Fruit fly (Drosophila melanogaster) whole organism, embryonic: ENCODE measurements around the gene CG11560.

Source experiments
- Atf-2 ChIP-seq: fragments of 200-800 bp; sonication (Bioruptor generic); optimal IDR thresholded peaks from 2 replicates; lab custom pipeline; 2016; ENCODE audit warnings: missing biosample characterization, missing genetic modification characterization
- Atf3 ChIP-seq: fragments of 200-800 bp; sonication (Bioruptor generic); optimal IDR thresholded peaks from 3 replicates; lab custom pipeline; 2016; ENCODE audit warnings: missing biosample characterization, missing genetic modification characterization
- C15 ChIP-seq: fragments of 200-800 bp; sonication (Bioruptor generic); IDR thresholded peaks from 3 replicates; pipeline ENCODE4 v1.3.6; 2022; ENCODE audit warnings: missing biosample characterization, missing genetic modification characterization
- CG10565 ChIP-seq: fragments of 200-800 bp; sonication (Bioruptor generic); optimal IDR thresholded peaks from 3 replicates; lab custom pipeline; 2016; ENCODE audit warnings: missing biosample characterization, mild to moderate bottlenecking, missing genetic modification characterization
- CG11093 ChIP-seq: fragments of 200-800 bp; sonication (Bioruptor generic); IDR thresholded peaks from 3 replicates; pipeline ENCODE4 v1.3.6; 2022; ENCODE audit warnings: missing biosample characterization, missing genetic modification characterization
- CG11456 ChIP-seq: fragments of 200-800 bp; sonication (Bioruptor generic); IDR thresholded peaks from 3 replicates; pipeline ENCODE4 v1.3.6; 2022; ENCODE audit warnings: missing biosample characterization, missing genetic modification characterization
- CG12071 ChIP-seq: fragments of 200-800 bp; sonication (Bioruptor generic); optimal IDR thresholded peaks from 3 replicates; lab custom pipeline; 2018; ENCODE audit warnings: missing biosample characterization, mild to moderate bottlenecking, missing genetic modification characterization
- CG12155 ChIP-seq: fragments of 200-800 bp; sonication (Bioruptor generic); optimal IDR thresholded peaks from 3 replicates; lab custom pipeline; 2016; ENCODE audit warnings: missing biosample characterization, missing genetic modification characterization
- CG13287 ChIP-seq: fragments of 200-800 bp; sonication (Bioruptor generic); IDR thresholded peaks from 2 replicates; pipeline ENCODE4 v1.3.6; 2022; ENCODE audit warnings: missing biosample characterization, missing genetic modification characterization; ENCODE audit not compliant: partially characterized antibody
- CG13424 ChIP-seq: fragments of 200-800 bp; sonication (Bioruptor generic); optimal IDR thresholded peaks from 2 replicates; lab custom pipeline; 2019; ENCODE audit warnings: missing biosample characterization, mild to moderate bottlenecking, missing genetic modification characterization, moderate library complexity
- CG14050 ChIP-seq: fragments of 200-800 bp; sonication (Bioruptor generic); IDR thresholded peaks from 3 replicates; pipeline ENCODE4 v1.3.6; 2022; ENCODE audit warnings: missing biosample characterization, missing genetic modification characterization
- CG14667 ChIP-seq: fragments of 200-800 bp; sonication (Bioruptor generic); IDR thresholded peaks from 2 replicates; pipeline ENCODE4 v1.3.6; 2022; ENCODE audit warnings: missing biosample characterization, missing genetic modification characterization
- CG16863 ChIP-seq: fragments of 200-800 bp; sonication (Bioruptor generic); optimal IDR thresholded peaks from 3 replicates; lab custom pipeline; 2016; ENCODE audit warnings: missing biosample characterization, missing genetic modification characterization
- CG17359 ChIP-seq: fragments of 200-800 bp; sonication (Bioruptor generic); optimal IDR thresholded peaks from 3 replicates; lab custom pipeline; 2018; ENCODE audit warnings: missing biosample characterization, mild to moderate bottlenecking, missing genetic modification characterization, moderate library complexity
- CG2116 ChIP-seq: fragments of 200-800 bp; sonication (Bioruptor generic); optimal IDR thresholded peaks from 3 replicates; lab custom pipeline; 2018; ENCODE audit warnings: missing biosample characterization, mild to moderate bottlenecking, missing genetic modification characterization
- CG2712 ChIP-seq: fragments of 200-800 bp; optimal IDR thresholded peaks from 3 replicates; lab custom pipeline; 2019; ENCODE audit warnings: missing biosample characterization, mild to moderate bottlenecking, missing genetic modification characterization, moderate library complexity
- CG4328 ChIP-seq: fragments of 200-800 bp; sonication (Bioruptor generic); optimal IDR thresholded peaks from 3 replicates; lab custom pipeline; 2017; ENCODE audit warnings: missing biosample characterization, missing genetic modification reagents, missing genetic modification characterization
- CG4360 ChIP-seq: fragments of 200-800 bp; sonication (Bioruptor generic); IDR thresholded peaks from 2 replicates; pipeline ENCODE4 v1.3.6; 2022; ENCODE audit warnings: missing biosample characterization, missing genetic modification characterization
- CG4854 ChIP-seq: fragments of 200-800 bp; sonication (Bioruptor generic); optimal IDR thresholded peaks from 2 replicates; lab custom pipeline; 2016; ENCODE audit warnings: missing biosample characterization, missing genetic modification characterization, inconsistent platforms
- CG6175 ChIP-seq: fragments of 200-800 bp; sonication (Bioruptor generic); IDR thresholded peaks from 3 replicates; pipeline ENCODE4 v1.3.6; 2022; ENCODE audit warnings: missing biosample characterization, missing genetic modification characterization
- CG7963 ChIP-seq: fragments of 200-800 bp; sonication (Bioruptor generic); IDR thresholded peaks from 3 replicates; pipeline ENCODE4 v1.3.6; 2022; ENCODE audit warnings: missing biosample characterization, missing genetic modification characterization; ENCODE audit not compliant: partially characterized antibody
- CG8388 ChIP-seq: fragments of 200-800 bp; sonication (Bioruptor generic); optimal IDR thresholded peaks from 2 replicates; lab custom pipeline; 2019; ENCODE audit warnings: missing biosample characterization, mild to moderate bottlenecking, missing genetic modification characterization, moderate library complexity
- CG8478 ChIP-seq: fragments of >200 bp; optimal IDR thresholded peaks from 2 replicates; lab custom pipeline; 2018
- CG9817 ChIP-seq: fragments of 200-800 bp; sonication (Bioruptor generic); optimal IDR thresholded peaks from 2 replicates; lab custom pipeline; 2018; ENCODE audit warnings: missing biosample characterization, mild to moderate bottlenecking, missing genetic modification characterization, moderate library complexity
- Ets65A ChIP-seq: fragments of 200-800 bp; sonication (Bioruptor generic); peaks from one replicate; lab custom pipeline; 2016; ENCODE audit warnings: missing biosample characterization, missing genetic modification characterization
- Fer3 ChIP-seq: fragments of 200-800 bp; sonication (Bioruptor generic); optimal IDR thresholded peaks from 2 replicates; lab custom pipeline; 2018; ENCODE audit warnings: missing biosample characterization, mild to moderate bottlenecking, missing genetic modification characterization, moderate library complexity
- GATAe ChIP-seq: fragments of 200-800 bp; sonication (Bioruptor generic); conservative IDR thresholded peaks from 2 replicates; pipeline ENCODE4 v1.3.6; 2022; ENCODE audit warnings: missing biosample characterization, missing genetic modification characterization
- Hr39 ChIP-seq: fragments of >200 bp; optimal IDR thresholded peaks from 2 replicates; lab custom pipeline; 2017
- Hr51 ChIP-seq, 2 experiments: fragments of 200-800 bp; sonication (Bioruptor generic); optimal IDR thresholded peaks; 2 replicates in 1 of 2; 3 replicates in 1 of 2; lab custom pipeline; 2016 to 2018; ENCODE audit warnings: missing biosample characterization in 2 of 2, missing genetic modification characterization in 2 of 2, mild to moderate bottlenecking in 1 of 2, moderate library complexity in 1 of 2
- Kr ChIP-seq: fragments of 200-800 bp; sonication (Bioruptor generic); optimal IDR thresholded peaks from 2 replicates; lab custom pipeline; 2017; ENCODE audit warnings: missing biosample characterization, mild to moderate bottlenecking, missing genetic modification characterization
- MBD-R2 ChIP-seq: fragments of 200-800 bp; sonication (Bioruptor generic); IDR thresholded peaks from 2 replicates; pipeline ENCODE4 v1.3.6; 2022; ENCODE audit warnings: missing biosample characterization, missing genetic modification characterization
- Med ChIP-seq: fragments of 200-800 bp; sonication (Bioruptor generic); peaks from one replicate; lab custom pipeline; 2016; ENCODE audit warnings: missing biosample characterization, missing genetic modification characterization, mild to moderate bottlenecking, inconsistent platforms, moderate library complexity
- NC2α ChIP-seq: fragments of 200-800 bp; sonication (Bioruptor generic); optimal IDR thresholded peaks from 2 replicates; lab custom pipeline; 2016; ENCODE audit warnings: missing biosample characterization, missing genetic modification characterization
- Nf-YA ChIP-seq: fragments of 200-800 bp; sonication (Bioruptor generic); IDR thresholded peaks from 2 replicates; pipeline ENCODE4 v1.3.6; 2022; ENCODE audit warnings: missing biosample characterization, missing genetic modification characterization
- Sry-δ ChIP-seq: fragments of 200-800 bp; sonication (Bioruptor generic); optimal IDR thresholded peaks from 2 replicates; lab custom pipeline; 2016; ENCODE audit warnings: missing biosample characterization, missing genetic modification characterization
- TFAM ChIP-seq: fragments of 200-800 bp; sonication (Bioruptor generic); optimal IDR thresholded peaks from 2 replicates; lab custom pipeline; 2017; ENCODE audit warnings: missing biosample characterization, missing genetic modification characterization, inconsistent platforms
- bsh ChIP-seq, 2 experiments: fragments of 200-800 bp; sonication (Bioruptor generic); optimal IDR thresholded peaks; 2 replicates each; lab custom pipeline; 2017 to 2018; ENCODE audit warnings: mild to moderate bottlenecking in 2 of 2, missing biosample characterization in 2 of 2, missing genetic modification characterization in 2 of 2, moderate library complexity in 1 of 2
- dpn ChIP-seq, 2 experiments: fragments of 200-800 bp; sonication (Bioruptor generic); optimal IDR thresholded peaks; 3 replicates each; lab custom pipeline; 2016; ENCODE audit warnings: missing biosample characterization in 2 of 2, missing genetic modification characterization in 2 of 2
- dysf ChIP-seq: fragments of 200-800 bp; sonication (Bioruptor generic); IDR thresholded peaks from 3 replicates; pipeline ENCODE4 v1.3.6; 2022; ENCODE audit warnings: missing biosample characterization, missing genetic modification characterization
- eyg ChIP-seq: fragments of 200-800 bp; sonication (Bioruptor generic); optimal IDR thresholded peaks from 3 replicates; lab custom pipeline; 2016; ENCODE audit warnings: missing biosample characterization, missing genetic modification characterization
- gfzf ChIP-seq: fragments of 200-800 bp; sonication (Bioruptor generic); optimal IDR thresholded peaks from 2 replicates; lab custom pipeline; 2016; ENCODE audit warnings: missing biosample characterization, mild to moderate bottlenecking, missing genetic modification characterization, moderate library complexity
- gt ChIP-seq: fragments of 200-800 bp; sonication (Bioruptor generic); IDR thresholded peaks from 2 replicates; pipeline ENCODE4 v1.3.6; 2022; ENCODE audit warnings: missing biosample characterization, missing genetic modification characterization
- knrl ChIP-seq: fragments of 200-800 bp; sonication (Bioruptor generic); IDR thresholded peaks from 3 replicates; pipeline ENCODE4 v1.3.6; 2022; ENCODE audit warnings: missing biosample characterization, missing genetic modification characterization; ENCODE audit not compliant: partially characterized antibody
- lbe ChIP-seq: fragments of 200-800 bp; sonication (Bioruptor generic); optimal IDR thresholded peaks from 2 replicates; lab custom pipeline; 2016; ENCODE audit warnings: missing biosample characterization, mild to moderate bottlenecking, missing genetic modification characterization
- nau ChIP-seq: fragments of 200-800 bp; sonication (Bioruptor generic); optimal IDR thresholded peaks from 3 replicates; lab custom pipeline; 2017; ENCODE audit warnings: missing biosample characterization, mild to moderate bottlenecking, missing genetic modification characterization, missing genetic modification reagents
- oc ChIP-seq: fragments of 200-800 bp; sonication (Bioruptor generic); optimal IDR thresholded peaks from 2 replicates; lab custom pipeline; 2018; ENCODE audit warnings: missing biosample characterization, mild to moderate bottlenecking, missing genetic modification characterization, moderate library complexity
- p53 ChIP-seq: fragments of 200-800 bp; sonication (Bioruptor generic); optimal IDR thresholded peaks from 2 replicates; lab custom pipeline; 2016; ENCODE audit warnings: missing biosample characterization, missing genetic modification characterization
- peb ChIP-seq: fragments of 200-800 bp; sonication (Bioruptor generic); IDR thresholded peaks from 2 replicates; pipeline ENCODE4 v1.3.6; 2022; ENCODE audit warnings: missing biosample characterization, missing genetic modification characterization
- pfk ChIP-seq: fragments of 200-800 bp; sonication (Bioruptor generic); optimal IDR thresholded peaks from 2 replicates; lab custom pipeline; 2018; ENCODE audit warnings: missing biosample characterization, mild to moderate bottlenecking, missing genetic modification characterization, moderate library complexity
- sim ChIP-seq: fragments of 200-800 bp; sonication (Bioruptor generic); IDR thresholded peaks from 2 replicates; pipeline ENCODE4 v1.3.6; 2022; ENCODE audit warnings: missing biosample characterization, missing genetic modification characterization
- slou ChIP-seq: fragments of 200-800 bp; sonication (Bioruptor generic); optimal IDR thresholded peaks from 3 replicates; lab custom pipeline; 2016; ENCODE audit warnings: missing biosample characterization, missing genetic modification characterization
- toy ChIP-seq: fragments of 200-800 bp; sonication (Bioruptor generic); IDR thresholded peaks from 2 replicates; pipeline ENCODE4 v1.3.6; 2022; ENCODE audit warnings: missing biosample characterization, missing genetic modification characterization

CG11560 gene

DNA sequence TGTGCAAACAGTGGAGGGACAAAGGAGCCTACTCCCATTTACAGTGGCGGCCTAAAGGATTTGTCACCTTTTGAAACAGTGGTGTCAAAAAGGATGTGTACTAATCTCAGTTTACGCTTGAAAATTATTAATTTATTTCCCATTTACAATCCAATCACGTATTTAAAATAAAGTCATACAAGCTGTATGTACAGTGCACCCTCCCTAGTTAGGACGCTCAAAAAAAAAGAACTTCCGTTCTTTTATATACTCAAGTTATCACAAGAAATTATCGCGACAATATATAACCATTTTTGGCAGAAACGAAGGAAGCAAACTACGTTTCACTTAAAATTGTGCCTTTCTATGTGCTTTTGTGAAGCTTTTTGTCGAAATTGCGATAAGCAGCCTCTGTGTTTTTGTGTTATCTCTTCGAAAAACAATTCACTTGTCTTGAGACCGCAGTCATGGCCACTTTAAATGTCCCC lies 19.4 kb downstream of the CG11560 start (continued):
- TF ChIP-seq Atf3 (GFP tag; lab: Kevin White, UChicago), result no peak
- TF ChIP-seq slou (GFP tag; lab: Kevin White, UChicago), result no peak
- TF ChIP-seq CG16863 (GFP tag; lab: Kevin White, UChicago), result peak; percentile 4
- peak in 1 of 2 experiments; percentile 56 for TF ChIP-seq dpn (GFP tag; optimal IDR thresholded peaks at IDR 0.05; lab: Kevin White, UChicago)
- TF ChIP-seq nau (GFP tag; lab: Kevin White, UChicago), result no peak
- TF ChIP-seq knrl (GFP tag; lab: Robert Waterston, UW), result no peak
- peak in 1 of 2 experiments; percentile 60 for TF ChIP-seq Hr51 (GFP tag; optimal IDR thresholded peaks at IDR 0.05; lab: Kevin White, UChicago)
- no peak for TF ChIP-seq Nf-YA (GFP tag; lab: Robert Waterston, UW)
- TF ChIP-seq CG4360 (GFP tag; lab: Robert Waterston, UW), result no peak
- no peak for TF ChIP-seq CG2116
- peak; percentile 70 for TF ChIP-seq CG9817
- TF ChIP-seq CG13287 (GFP tag; lab: Robert Waterston, UW), result no peak
- TF ChIP-seq CG13424 (tag; lab: Kevin White, UChicago), result peak; percentile 62
- no peak for TF ChIP-seq gt
- TF ChIP-seq CG8388, result peak; percentile 96
- no peak for TF ChIP-seq p53
- TF ChIP-seq toy, result no peak
- peak; percentile 10 for TF ChIP-seq lbe (GFP tag; lab: Kevin White, UChicago)
- no peak for TF ChIP-seq CG14050
- peak; percentile 50 for TF ChIP-seq Fer3
- TF ChIP-seq CG8478, result no peak
- no peak for TF ChIP-seq Sry-δ (GFP tag; lab: Kevin White, UChicago)
- TF ChIP-seq sim (GFP tag; lab: Robert Waterston, UW), result no peak
- peak; percentile 15 for TF ChIP-seq CG4328 (GFP tag; lab: Kevin White, UChicago)
- TF ChIP-seq CG6175 (GFP tag; lab: Robert Waterston, UW), result no peak
- no peak for TF ChIP-seq gfzf (GFP tag; lab: Kevin White, UChicago)
- TF ChIP-seq CG7963 (GFP tag; lab: Robert Waterston, UW), result no peak
- TF ChIP-seq CG12071 (GFP tag; lab: Kevin White, UChicago), result no peak
- TF ChIP-seq CG2712 (tag; lab: Kevin White, UChicago), result peak; percentile 55
- TF ChIP-seq CG11093 (GFP tag; lab: Robert Waterston, UW), result 0 out of 3 replicates have a peak, but pooled peaks have one; percentile 22
- TF ChIP-seq CG11456 (GFP tag; lab: Robert Waterston, UW), result no peak
- TF ChIP-seq Ets65A, result peak; percentile 91
- TF ChIP-seq Atf-2 (GFP tag; lab: Kevin White, UChicago), result peak; percentile 56
- TF ChIP-seq CG12155 (GFP tag; lab: Kevin White, UChicago), result peak; percentile 7
- TF ChIP-seq oc (tag; lab: Kevin White, UChicago), result no peak
- TF ChIP-seq peb, result 0 out of 2 replicates have a peak, but pooled peaks have one; percentile 14
- 0 out of 2 replicates have a peak, but pooled peaks have one; percentile 24 for TF ChIP-seq GATAe (GFP tag; lab: Robert Waterston, UW)
- TF ChIP-seq Med (GFP tag; lab: Kevin White, UChicago), result peak; percentile 92
- TF ChIP-seq CG4854 (GFP tag; lab: Kevin White, UChicago), result no peak
- no peak for TF ChIP-seq pfk
- no peak for TF ChIP-seq eyg (GFP tag; lab: Kevin White, UChicago)
- TF ChIP-seq CG14667 (GFP tag; lab: Robert Waterston, UW), result no peak
- TF ChIP-seq Hr39, result no peak
- no peak for TF ChIP-seq C15 (GFP tag; lab: Robert Waterston, UW)
- TF ChIP-seq dysf (GFP tag; lab: Robert Waterston, UW), result peak; percentile 70
- TF ChIP-seq CG10565, result no peak
- TF ChIP-seq MBD-R2 (GFP tag; lab: Robert Waterston, UW), result no peak
- no peak for TF ChIP-seq Kr
- TF ChIP-seq TFAM, result no peak
- no peak for TF ChIP-seq NC2α (GFP tag; lab: Kevin White, UChicago)
- TF ChIP-seq bsh (GFP tag; optimal IDR thresholded peaks at IDR 0.05; lab: Kevin White, UChicago), result peak in 1 of 2 experiments; percentile 36
- TF ChIP-seq CG17359 (tag; lab: Kevin White, UChicago), result peak; percentile 45
